Worm (Caenorhabditis elegans): ENCODE results near the gene ZK637.14.

Gene ZK637.14

DNA sequence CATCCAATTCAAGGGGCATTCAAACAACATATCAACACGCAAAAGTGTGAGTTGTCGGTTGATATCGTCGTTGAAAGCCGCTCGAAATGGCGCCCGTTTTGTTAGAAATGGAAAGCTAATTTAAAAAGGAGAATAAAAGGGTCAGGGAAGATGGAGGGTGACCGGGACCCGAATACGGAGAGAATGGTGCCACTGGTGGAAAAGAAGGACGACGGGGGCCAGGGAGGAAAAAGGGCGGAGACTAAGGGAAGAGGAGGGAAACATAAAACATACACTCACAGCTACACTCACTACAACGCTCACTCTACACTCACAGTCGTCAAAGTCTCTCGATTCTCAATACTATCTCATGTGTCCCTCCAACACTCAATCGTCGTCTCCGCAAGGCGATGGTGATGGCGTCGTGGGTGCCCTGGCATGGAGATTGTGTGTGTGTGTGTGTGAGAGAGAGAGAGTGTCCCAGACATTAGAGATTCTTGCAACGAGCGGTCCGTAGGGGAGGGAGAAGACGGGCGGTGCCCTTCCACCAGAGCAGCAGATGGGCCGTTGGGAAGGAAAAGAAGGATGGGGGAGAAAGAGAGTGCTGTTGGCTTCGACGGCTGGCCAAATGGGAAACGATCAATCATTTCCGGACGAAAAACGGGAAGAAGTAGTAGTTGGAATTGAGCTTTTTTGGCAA is 14.8 kb downstream of the ZK637.14 start (continued):
- TF ChIP-seq lin-15B (tag; optimal IDR thresholded peaks at IDR 0.05): no peak
- peak in 1 of 2 experiments; percentile 55 for TF ChIP-seq hif-1 (tag; optimal IDR thresholded peaks at IDR 0.05)
- TF ChIP-seq nhr-111 (GFP tag; optimal IDR thresholded peaks at IDR 0.05): peak; percentile 32
- TF ChIP-seq fos-1 (tag; optimal IDR thresholded peaks at IDR 0.05): no peak
- TF ChIP-seq unc-39 (tag; optimal IDR thresholded peaks at IDR 0.05): no peak
- peak; percentile 26 for TF ChIP-seq dpl-1 (GFP tag; optimal IDR thresholded peaks at IDR 0.05)
- no peak for TF ChIP-seq Y5F2A.4 (GFP tag; optimal IDR thresholded peaks at IDR 0.05)
- no peak for TF ChIP-seq saeg-2 (GFP tag; IDR thresholded peaks at IDR 0.05)
- TF ChIP-seq hlh-11 (tag; optimal IDR thresholded peaks at IDR 0.05): peak; percentile 82
- TF ChIP-seq unc-130 (GFP tag; optimal IDR thresholded peaks at IDR 0.05): no peak
- TF ChIP-seq nhr-10 (tag; optimal IDR thresholded peaks at IDR 0.05): no peak
- no peak for TF ChIP-seq ceh-32 (tag; optimal IDR thresholded peaks at IDR 0.05; ENCODE audit: poor library complexity)
- no peak for TF ChIP-seq sdz-12 (GFP tag; optimal IDR thresholded peaks at IDR 0.05)
- no peak for TF ChIP-seq attf-4 (tag; optimal IDR thresholded peaks at IDR 0.05)
- TF ChIP-seq mes-2 (tag; optimal IDR thresholded peaks at IDR 0.05; ENCODE audit: poor library complexity, severe bottlenecking): peak; percentile 60
- TF ChIP-seq lin-13 (GFP tag; optimal IDR thresholded peaks at IDR 0.05): peak; percentile 43
- TF ChIP-seq R02D3.7 (tag; optimal IDR thresholded peaks at IDR 0.05): no peak
- TF ChIP-seq gei-8 (GFP tag; optimal IDR thresholded peaks at IDR 0.05): peak; percentile 23
- no peak for TF ChIP-seq daf-8 (GFP tag; IDR thresholded peaks at IDR 0.05)
- 0 out of 2 replicates have a peak, but pooled peaks have one; percentile 49 for TF ChIP-seq lin-38 (GFP tag; IDR thresholded peaks at IDR 0.05)
- TF ChIP-seq jun-1 (tag; optimal IDR thresholded peaks at IDR 0.05): no peak
- no peak for TF ChIP-seq cey-2 (tag; optimal IDR thresholded peaks at IDR 0.05; ENCODE audit: borderline replicate concordance, insufficient read depth)
- no peak for TF ChIP-seq daf-12 (tag; optimal IDR thresholded peaks at IDR 0.05)
- peak; percentile 62 for TF ChIP-seq nhr-6 (tag; optimal IDR thresholded peaks at IDR 0.05)
- no peak for TF ChIP-seq spr-3 (GFP tag; optimal IDR thresholded peaks at IDR 0.05)
- no peak for TF ChIP-seq F44E2.7 (GFP tag; IDR thresholded peaks at IDR 0.05)
- peak; percentile 31 for TF ChIP-seq zfp-2 (tag; optimal IDR thresholded peaks at IDR 0.05)
- no peak for TF ChIP-seq ces-1 (GFP tag; optimal IDR thresholded peaks at IDR 0.05)
- peak; percentile 89; the same call in 1 of the 2 replicates for TF ChIP-seq ctbp-1 (GFP tag; IDR thresholded peaks at IDR 0.05)
- peak in 1 of 2 experiments; percentile 80 for TF ChIP-seq unc-62 (GFP tag; optimal IDR thresholded peaks at IDR 0.05 in 1 of 2)
- peak; percentile 9 for TF ChIP-seq unc-62 (tag; optimal IDR thresholded peaks at IDR 0.05)
- TF ChIP-seq ceh-44 (GFP tag; IDR thresholded peaks at IDR 0.05): no peak
- TF ChIP-seq T20F7.1 (GFP tag; optimal IDR thresholded peaks at IDR 0.05): no peak
- TF ChIP-seq duxl-1 (tag; optimal IDR thresholded peaks at IDR 0.05; ENCODE audit: poor library complexity): no peak
- no peak for TF ChIP-seq aly-2 (tag; optimal IDR thresholded peaks at IDR 0.05)
- TF ChIP-seq mdt-29 (GFP tag; IDR thresholded peaks at IDR 0.05): no peak
- no peak for TF ChIP-seq zip-2 (tag; optimal IDR thresholded peaks at IDR 0.05)
- peak; percentile 63; the same call in 1 of the 2 replicates for TF ChIP-seq ceh-20 (GFP tag; IDR thresholded peaks at IDR 0.05)
- TF ChIP-seq ceh-62 (tag; optimal IDR thresholded peaks at IDR 0.05): no peak
- no peak for TF ChIP-seq F49E8.2 (tag; optimal IDR thresholded peaks at IDR 0.05; ENCODE audit: borderline replicate concordance)
- TF ChIP-seq ama-1 (optimal IDR thresholded peaks at IDR 0.05): peak; percentile 94
- peak; percentile 37; the same call in 1 of the 2 replicates for TF ChIP-seq vab-7 (GFP tag; IDR thresholded peaks at IDR 0.05)
- TF ChIP-seq nhr-25 (tag; optimal IDR thresholded peaks at IDR 0.05; ENCODE audit: borderline replicate concordance, insufficient read depth): peak; percentile 12
- no peak for TF ChIP-seq snpc-4 (tag; optimal IDR thresholded peaks at IDR 0.05)
- TF ChIP-seq ZK337.2 (GFP tag; IDR thresholded peaks at IDR 0.05): no peak
- TF ChIP-seq nhr-28 (tag; optimal IDR thresholded peaks at IDR 0.05): peak; percentile 71
- TF ChIP-seq tra-1 (GFP tag; IDR thresholded peaks at IDR 0.05): 0 out of 2 replicates have a peak, but pooled peaks have one; percentile 5
- no peak for TF ChIP-seq nhr-102 (tag; optimal IDR thresholded peaks at IDR 0.05)
- no peak for TF ChIP-seq dmd-9 (GFP tag; IDR thresholded peaks at IDR 0.05)
- no peak for TF ChIP-seq lim-7 (GFP tag; IDR thresholded peaks at IDR 0.05)

All from whole organism, L4 larva.